Fruit fly (Drosophila melanogaster) whole organism, embryonic: ENCODE results near the gene bib.

Experiments
- Asciz ChIP-seq: fragments of 200-800 bp; sonication (Bioruptor generic); optimal IDR thresholded peaks from 2 replicates; lab custom pipeline; 2017; ENCODE audit warnings: missing biosample characterization, mild to moderate bottlenecking, missing genetic modification characterization, missing genetic modification reagents
- BEAF-32 ChIP-seq: fragments of 200-800 bp; sonication (Bioruptor generic); optimal IDR thresholded peaks from 3 replicates; lab custom pipeline; 2017; ENCODE audit warnings: missing biosample characterization, missing genetic modification characterization, mild to moderate bottlenecking, moderate library complexity, missing genetic modification reagents
- CG10147 ChIP-seq: fragments of 200-800 bp; sonication (Bioruptor generic); optimal IDR thresholded peaks from 2 replicates; lab custom pipeline; 2019; ENCODE audit warnings: missing biosample characterization, mild to moderate bottlenecking, missing genetic modification characterization, moderate library complexity
- CG12155 ChIP-seq: fragments of 200-800 bp; sonication (Bioruptor generic); optimal IDR thresholded peaks from 3 replicates; lab custom pipeline; 2016; ENCODE audit warnings: missing biosample characterization, missing genetic modification characterization
- CG12299 ChIP-seq: fragments of 200-800 bp; sonication (Bioruptor generic); optimal IDR thresholded peaks from 2 replicates; lab custom pipeline; 2018; ENCODE audit warnings: missing biosample characterization, mild to moderate bottlenecking, missing genetic modification characterization
- CG12769 ChIP-seq: fragments of 200-800 bp; sonication (Bioruptor generic); optimal IDR thresholded peaks from 2 replicates; lab custom pipeline; 2019; ENCODE audit warnings: missing biosample characterization, mild to moderate bottlenecking, missing genetic modification characterization, moderate library complexity
- CG14014 ChIP-seq: fragments of 200-800 bp; sonication (Bioruptor generic); IDR thresholded peaks from 2 replicates; pipeline ENCODE4 v1.3.6; 2022; ENCODE audit warnings: missing biosample characterization, missing genetic modification characterization
- CG14441 ChIP-seq: fragments of 200-800 bp; sonication (Bioruptor generic); IDR thresholded peaks from 2 replicates; pipeline ENCODE4 v1.3.6; 2022; ENCODE audit warnings: missing biosample characterization, missing genetic modification characterization
- CG14710 ChIP-seq: fragments of 200-800 bp; sonication (Bioruptor generic); optimal IDR thresholded peaks from 3 replicates; lab custom pipeline; 2019; ENCODE audit warnings: missing biosample characterization, mild to moderate bottlenecking, missing genetic modification characterization, moderate library complexity
- CG15073 ChIP-seq: fragments of 200-800 bp; sonication (Bioruptor generic); optimal IDR thresholded peaks from 2 replicates; lab custom pipeline; 2016; ENCODE audit warnings: missing biosample characterization, missing genetic modification characterization
- CG17612 ChIP-seq: fragments of 200-800 bp; sonication (Bioruptor generic); IDR thresholded peaks from 2 replicates; pipeline ENCODE4 v1.3.6; 2022; ENCODE audit warnings: missing biosample characterization, missing genetic modification characterization
- CG17802 ChIP-seq: fragments of 200-800 bp; sonication (Bioruptor generic); optimal IDR thresholded peaks from 2 replicates; lab custom pipeline; 2018; ENCODE audit warnings: missing biosample characterization, mild to moderate bottlenecking, missing genetic modification characterization, moderate library complexity
- CG18619 ChIP-seq: fragments of 200-800 bp; sonication (Bioruptor generic); optimal IDR thresholded peaks from 3 replicates; lab custom pipeline; 2017; ENCODE audit warnings: missing biosample characterization, mild to moderate bottlenecking, missing genetic modification characterization
- CG2199 ChIP-seq: fragments of 200-800 bp; sonication (Bioruptor generic); IDR thresholded peaks from 3 replicates; pipeline ENCODE4 v1.3.6; 2022; ENCODE audit warnings: missing biosample characterization, missing genetic modification characterization
- CG30020 ChIP-seq: fragments of 200-800 bp; optimal IDR thresholded peaks from 2 replicates; lab custom pipeline; 2019; ENCODE audit warnings: missing biosample characterization, mild to moderate bottlenecking, missing genetic modification characterization, moderate library complexity
- CG3726 ChIP-seq: fragments of 200-800 bp; sonication (Bioruptor generic); IDR thresholded peaks from 3 replicates; pipeline ENCODE4, ENCODE4 v1.3.6; 2022; ENCODE audit warnings: missing biosample characterization, missing genetic modification characterization
- CG4360 ChIP-seq: fragments of 200-800 bp; sonication (Bioruptor generic); IDR thresholded peaks from 2 replicates; pipeline ENCODE4 v1.3.6; 2022; ENCODE audit warnings: missing biosample characterization, missing genetic modification characterization
- CG5953 ChIP-seq: fragments of 200-800 bp; sonication (Bioruptor generic); IDR thresholded peaks from 2 replicates; pipeline ENCODE4 v1.3.6; 2022; ENCODE audit warnings: missing biosample characterization, missing genetic modification characterization
- CG6254 ChIP-seq: fragments of 200-800 bp; sonication (Bioruptor generic); optimal IDR thresholded peaks from 3 replicates; lab custom pipeline; 2017; ENCODE audit warnings: mild to moderate bottlenecking, missing biosample characterization, missing genetic modification reagents, missing genetic modification characterization
- CG6654 ChIP-seq: fragments of 200-800 bp; sonication (Bioruptor generic); optimal IDR thresholded peaks from 2 replicates; lab custom pipeline; 2017; ENCODE audit warnings: missing biosample characterization, mild to moderate bottlenecking, missing genetic modification characterization
- CG6791 ChIP-seq: fragments of 200-800 bp; sonication (Bioruptor generic); IDR thresholded peaks from 3 replicates; pipeline ENCODE4 v1.3.6; 2022; ENCODE audit warnings: missing biosample characterization, missing genetic modification characterization; ENCODE audit not compliant: partially characterized antibody
- D19A ChIP-seq: fragments of 200-800 bp; optimal IDR thresholded peaks from 3 replicates; lab custom pipeline; 2019; ENCODE audit warnings: missing biosample characterization, mild to moderate bottlenecking, missing genetic modification characterization, moderate library complexity
- Deaf1 ChIP-seq: fragments of 200-800 bp; optimal IDR thresholded peaks from 3 replicates; lab custom pipeline; 2019; ENCODE audit warnings: missing biosample characterization, mild to moderate bottlenecking, missing genetic modification characterization, moderate library complexity
- Max ChIP-seq: fragments of 200-800 bp; sonication (Bioruptor generic); optimal IDR thresholded peaks from 2 replicates; lab custom pipeline; 2016; ENCODE audit warnings: missing biosample characterization, mild to moderate bottlenecking, missing genetic modification characterization
- Nf-YB ChIP-seq: fragments of 200-800 bp; sonication (Bioruptor generic); optimal IDR thresholded peaks from 3 replicates; lab custom pipeline; 2019; ENCODE audit warnings: missing biosample characterization, mild to moderate bottlenecking, missing genetic modification characterization, moderate library complexity
- Optix ChIP-seq: fragments of 200-800 bp; sonication (Bioruptor generic); IDR thresholded peaks from 3 replicates; pipeline ENCODE4 v1.3.6; 2022; ENCODE audit warnings: missing biosample characterization, missing genetic modification characterization
- amos ChIP-seq: fragments of 200-800 bp; sonication (Bioruptor generic); IDR thresholded peaks from 2 replicates; pipeline ENCODE4 v1.3.6; 2022; ENCODE audit warnings: missing biosample characterization, missing genetic modification characterization; ENCODE audit not compliant: partially characterized antibody
- bab2 ChIP-seq: fragments of 200-800 bp; sonication (Bioruptor generic); optimal IDR thresholded peaks from 2 replicates; lab custom pipeline; 2016; ENCODE audit warnings: missing biosample characterization, missing genetic modification characterization
- btn ChIP-seq: fragments of 200-800 bp; sonication (Bioruptor generic); optimal IDR thresholded peaks from 2 replicates; lab custom pipeline; 2016; ENCODE audit warnings: missing biosample characterization, missing genetic modification characterization
- da ChIP-seq: fragments of 200-800 bp; sonication (Bioruptor generic); optimal IDR thresholded peaks from 2 replicates; lab custom pipeline; 2016; ENCODE audit warnings: missing biosample characterization, missing genetic modification characterization
- dm ChIP-seq: fragments of 200-800 bp; sonication (Bioruptor generic); optimal IDR thresholded peaks from 3 replicates; lab custom pipeline; 2016; ENCODE audit warnings: missing biosample characterization, missing genetic modification characterization
- ems ChIP-seq: fragments of 200-800 bp; sonication (Bioruptor generic); optimal IDR thresholded peaks from 3 replicates; lab custom pipeline; 2016; ENCODE audit warnings: missing biosample characterization, missing genetic modification characterization
- eyg ChIP-seq: fragments of 200-800 bp; sonication (Bioruptor generic); optimal IDR thresholded peaks from 3 replicates; lab custom pipeline; 2016; ENCODE audit warnings: missing biosample characterization, missing genetic modification characterization
- fru ChIP-seq: fragments of >200 bp; optimal IDR thresholded peaks from 2 replicates; lab custom pipeline; 2017
- lilli ChIP-seq: fragments of 200-800 bp; sonication (Bioruptor generic); optimal IDR thresholded peaks from 3 replicates; lab custom pipeline; 2016; ENCODE audit warnings: missing biosample characterization, missing genetic modification characterization
- nau ChIP-seq: fragments of 200-800 bp; sonication (Bioruptor generic); optimal IDR thresholded peaks from 3 replicates; lab custom pipeline; 2017; ENCODE audit warnings: missing biosample characterization, mild to moderate bottlenecking, missing genetic modification characterization, missing genetic modification reagents
- pan ChIP-seq, 4 experiments: fragments of >200 bp in 3 of 4; fragments of 200-800 bp in 1 of 4; sonication (Bioruptor generic) in 1 of 4; optimal IDR thresholded peaks in 3 of 4; IDR thresholded peaks in 1 of 4; 2 replicates each; pipeline versions ENCODE4 v1.3.6 to Lab custom; 2017 to 2022; ENCODE audit warnings: missing biosample characterization in 2 of 4, missing genetic modification characterization in 2 of 4, mixed read lengths in 1 of 4
- phol ChIP-seq: fragments of 200-800 bp; sonication (Bioruptor generic); optimal IDR thresholded peaks from 3 replicates; lab custom pipeline; 2018; ENCODE audit warnings: missing biosample characterization, mild to moderate bottlenecking, missing genetic modification characterization, moderate library complexity
- pnt ChIP-seq: fragments of 200-800 bp; sonication (Bioruptor generic); optimal IDR thresholded peaks from 3 replicates; lab custom pipeline; 2016; ENCODE audit warnings: missing biosample characterization, missing genetic modification characterization
- pros ChIP-seq: fragments of 200-800 bp; sonication (Bioruptor generic); optimal IDR thresholded peaks from 3 replicates; lab custom pipeline; 2019; ENCODE audit warnings: missing biosample characterization, mild to moderate bottlenecking, missing genetic modification characterization, moderate library complexity
- pum ChIP-seq: fragments of 200-800 bp; sonication (Bioruptor generic); optimal IDR thresholded peaks from 2 replicates; lab custom pipeline; 2016; ENCODE audit warnings: missing biosample characterization, missing genetic modification characterization
- repo ChIP-seq: fragments of 200-800 bp; sonication (Bioruptor generic); optimal IDR thresholded peaks from 2 replicates; lab custom pipeline; 2016; ENCODE audit warnings: missing biosample characterization, missing genetic modification characterization
- salm ChIP-seq: fragments of 200-800 bp; sonication (Bioruptor generic); optimal IDR thresholded peaks from 2 replicates; lab custom pipeline; 2018; ENCODE audit warnings: missing biosample characterization, mild to moderate bottlenecking, missing genetic modification characterization
- sens ChIP-seq: fragments of 200-800 bp; sonication (Bioruptor generic); peaks from one replicate; lab custom pipeline; 2016; ENCODE audit warnings: missing biosample characterization, missing genetic modification characterization
- sens-2 ChIP-seq: fragments of 200-800 bp; sonication (Bioruptor generic); IDR thresholded peaks from 2 replicates; pipeline ENCODE4 v1.3.6; 2022; ENCODE audit warnings: missing biosample characterization, missing genetic modification characterization
- slou ChIP-seq: fragments of 200-800 bp; sonication (Bioruptor generic); optimal IDR thresholded peaks from 3 replicates; lab custom pipeline; 2016; ENCODE audit warnings: missing biosample characterization, missing genetic modification characterization
- sna ChIP-seq: fragments of 200-800 bp; sonication (Bioruptor generic); IDR thresholded peaks from 2 replicates; pipeline ENCODE4 v1.3.6; 2022; ENCODE audit warnings: missing biosample characterization, missing genetic modification characterization; ENCODE audit not compliant: partially characterized antibody
- toy ChIP-seq: fragments of 200-800 bp; sonication (Bioruptor generic); IDR thresholded peaks from 2 replicates; pipeline ENCODE4 v1.3.6; 2022; ENCODE audit warnings: missing biosample characterization, missing genetic modification characterization
- unc-4 ChIP-seq: fragments of 200-800 bp; sonication (Bioruptor generic); IDR thresholded peaks from 2 replicates; pipeline ENCODE4 v1.3.6; 2022; ENCODE audit warnings: missing biosample characterization, missing genetic modification characterization; ENCODE audit not compliant: partially characterized antibody

bib gene

DNA sequence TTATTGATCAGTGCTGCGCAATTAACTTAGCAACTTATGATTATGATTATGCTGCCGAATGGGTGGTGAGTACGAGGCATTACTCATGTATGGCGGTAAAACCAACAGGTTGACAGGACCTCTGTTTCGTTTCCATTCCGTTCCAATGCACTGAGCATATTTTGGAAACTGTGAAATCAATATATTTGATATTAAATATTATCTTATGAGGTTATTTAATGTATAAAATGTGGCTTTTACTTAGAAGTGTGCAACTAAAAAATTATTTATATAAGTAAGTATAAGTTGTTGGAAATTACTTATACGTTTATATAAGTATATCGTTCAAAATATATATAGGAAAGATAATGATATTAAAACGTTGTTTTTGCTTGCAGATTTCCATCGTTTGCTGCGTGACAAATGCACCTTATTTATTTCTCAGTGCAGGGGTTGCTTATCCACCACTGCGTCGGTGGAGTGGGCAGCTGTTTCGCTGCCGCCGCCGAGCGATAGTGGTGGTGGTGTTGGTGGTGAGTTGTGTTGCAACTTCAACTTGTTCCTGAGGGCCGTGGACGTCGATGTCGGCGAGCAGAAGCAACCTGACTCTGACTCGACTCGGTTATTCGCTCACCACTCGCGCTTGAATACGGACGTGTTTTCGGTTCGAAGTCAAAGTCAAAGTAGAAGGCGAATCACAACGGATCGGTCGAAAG, at the start of gene bib (continued):
- TF ChIP-seq CG3726 (GFP tag; lab: Robert Waterston, UW) = no peak
- 0 out of 3 replicates have a peak, but pooled peaks have one; percentile 29 for TF ChIP-seq CG2199 (GFP tag; lab: Robert Waterston, UW)
- peak; percentile 70 for TF ChIP-seq Nf-YB
- no peak for TF ChIP-seq repo (GFP tag; lab: Kevin White, UChicago)
- peak; percentile 61 for TF ChIP-seq slou (GFP tag; lab: Kevin White, UChicago)
- no peak for TF ChIP-seq BEAF-32 (GFP tag; lab: Kevin White, UChicago)
- TF ChIP-seq pnt (GFP tag; lab: Kevin White, UChicago) = peak; percentile 28
- peak; percentile 39; the same call in 1 of the 2 replicates for TF ChIP-seq CG4360 (GFP tag; lab: Robert Waterston, UW)
- peak; percentile 94 for TF ChIP-seq CG14710 (tag; lab: Kevin White, UChicago)
- TF ChIP-seq CG15073 (GFP tag; lab: Kevin White, UChicago) = no peak
- peak; percentile 42; the same call in 1 of the 2 replicates for TF ChIP-seq sens-2
- TF ChIP-seq CG10147 = peak; percentile 74
- TF ChIP-seq dm = no peak
- peak; percentile 43; the same call in 1 of the 3 replicates for TF ChIP-seq CG6791 (GFP tag; lab: Robert Waterston, UW)
- peak; percentile 67 for TF ChIP-seq lilli (GFP tag; lab: Kevin White, UChicago)
- TF ChIP-seq Optix (GFP tag; lab: Robert Waterston, UW) = no peak
- TF ChIP-seq unc-4 (GFP tag; lab: Robert Waterston, UW) = no peak
- peak; percentile 91 for TF ChIP-seq phol (tag; lab: Kevin White, UChicago)
- peak; percentile 86 for TF ChIP-seq CG18619 (GFP tag; lab: Kevin White, UChicago)
- TF ChIP-seq CG17802 (tag; lab: Kevin White, UChicago) = peak; percentile 21
- TF ChIP-seq btn (GFP tag; lab: Kevin White, UChicago) = no peak
- no peak for TF ChIP-seq CG17612
- peak; percentile 47 for TF ChIP-seq CG6654 (GFP tag; lab: Kevin White, UChicago)
- TF ChIP-seq CG12299 (tag; lab: Kevin White, UChicago) = peak; percentile 62
- TF ChIP-seq pros = peak; percentile 60
- TF ChIP-seq da (GFP tag; lab: Kevin White, UChicago) = no peak
- peak; percentile 34; the same call in 1 of the 2 replicates for TF ChIP-seq amos (GFP tag; lab: Robert Waterston, UW)
- TF ChIP-seq sna (GFP tag; lab: Robert Waterston, UW) = no peak
- peak; percentile 72 for TF ChIP-seq sens (GFP tag; lab: Kevin White, UChicago)
- peak; percentile 19 for TF ChIP-seq ems (GFP tag; lab: Kevin White, UChicago)
- TF ChIP-seq CG5953 (GFP tag; lab: Robert Waterston, UW) = 0 out of 2 replicates have a peak, but pooled peaks have one; percentile 51
- TF ChIP-seq toy (GFP tag; lab: Robert Waterston, UW) = no peak
- peak; percentile 73 for TF ChIP-seq CG12155 (GFP tag; lab: Kevin White, UChicago)
- peak; percentile 85 for TF ChIP-seq CG6254
- TF ChIP-seq eyg = no peak
- TF ChIP-seq Asciz (GFP tag; lab: Kevin White, UChicago) = peak; percentile 75
- TF ChIP-seq salm = peak; percentile 68
- TF ChIP-seq CG12769 (tag; lab: Kevin White, UChicago) = no peak
- peak; percentile 46; the same call in 1 of the 2 replicates for TF ChIP-seq CG14014
- TF ChIP-seq pan (optimal IDR thresholded peaks at IDR 0.05; lab: Kevin White, UChicago) = no peak
- peak in 1 of 2 experiments; percentile 58 for TF ChIP-seq pan (GFP tag; optimal IDR thresholded peaks at IDR 0.05 in 1 of 2, IDR thresholded peaks at IDR 0.05 in 1 of 2)
- TF ChIP-seq pum (GFP tag; lab: Kevin White, UChicago) = peak; percentile 6
- no peak for TF ChIP-seq bab2 (GFP tag; lab: Kevin White, UChicago)
- peak; percentile 90 for TF ChIP-seq CG30020 (tag; lab: Kevin White, UChicago)
- TF ChIP-seq nau (GFP tag; lab: Kevin White, UChicago) = peak; percentile 76
- TF ChIP-seq fru (lab: Kevin White, UChicago) = no peak
- peak; percentile 75 for TF ChIP-seq Max (GFP tag; lab: Kevin White, UChicago)
- peak; percentile 87 for TF ChIP-seq D19A (tag; lab: Kevin White, UChicago)
- peak; percentile 74 for TF ChIP-seq Deaf1 (tag; lab: Kevin White, UChicago)
- peak; percentile 58; the same call in 1 of the 2 replicates for TF ChIP-seq CG14441 (GFP tag; lab: Robert Waterston, UW)
